Fruit fly (Drosophila melanogaster): ENCODE results near the gene CG32219.
A peak's percentile ranks its signal among the peaks of the same experiment; 100 is the strongest.

The CG32219 gene

DNA sequence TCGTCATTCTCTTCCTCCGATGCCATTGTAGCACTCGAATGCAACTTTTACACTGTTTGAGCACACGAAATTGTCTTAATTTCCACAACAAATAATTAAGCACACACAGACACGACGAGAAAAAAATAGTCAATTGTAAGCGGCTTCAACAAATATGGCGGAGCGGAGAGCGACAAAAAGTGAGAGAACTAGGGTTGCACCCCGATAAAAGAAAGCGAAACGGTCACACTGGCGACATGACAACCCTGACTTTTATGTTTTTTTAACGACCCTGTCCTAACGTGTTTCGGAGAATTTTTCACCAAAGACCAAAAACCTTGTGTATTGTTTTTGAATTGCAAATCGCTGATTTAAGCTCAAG is 40.9 kb downstream of the CG32219 start, which contains the start of the genes Mi-2 and Prp3 (continued):
- no peak for TF ChIP-seq Hr78 (GFP tag; optimal IDR thresholded peaks at IDR 0.05)
- TF ChIP-seq bsh (GFP tag; optimal IDR thresholded peaks at IDR 0.05): no peak
- no peak for TF ChIP-seq CG14667 (GFP tag; IDR thresholded peaks at IDR 0.05)
- TF ChIP-seq CG8765 (GFP tag; IDR thresholded peaks at IDR 0.05): no peak
- no peak for TF ChIP-seq CG10959 (GFP tag; IDR thresholded peaks at IDR 0.05)
- no peak for TF ChIP-seq CG1024 (GFP tag; IDR thresholded peaks at IDR 0.05)
- TF ChIP-seq dpn (GFP tag; optimal IDR thresholded peaks at IDR 0.05): peak in 1 of 2 experiments; percentile 17
- TF ChIP-seq Trl (optimal IDR thresholded peaks at IDR 0.05): peak in 1 of 2 experiments; percentile 80
- peak; percentile 74 for TF ChIP-seq Trl (GFP tag; optimal IDR thresholded peaks at IDR 0.05)
- peak; percentile 14; the same call in 1 of the 2 replicates for TF ChIP-seq Scr (GFP tag; IDR thresholded peaks at IDR 0.05; ENCODE audit: partially characterized antibody)
- no peak for TF ChIP-seq hkb (optimal IDR thresholded peaks at IDR 0.05)
- TF ChIP-seq hkb (GFP tag; IDR thresholded peaks at IDR 0.05): 0 out of 2 replicates have a peak, but pooled peaks have one; percentile 22
- peak; percentile 83 for TF ChIP-seq Dref (GFP tag; IDR thresholded peaks at IDR 0.05)
- peak; percentile 91 for TF ChIP-seq stwl (tag; optimal IDR thresholded peaks at IDR 0.05)
- no peak for TF ChIP-seq CG18599 (GFP tag; optimal IDR thresholded peaks at IDR 0.05)
- no peak for TF ChIP-seq Gsc (GFP tag; IDR thresholded peaks at IDR 0.05)
- peak; percentile 61; the same call in 1 of the 2 replicates for TF ChIP-seq vvl (GFP tag; IDR thresholded peaks at IDR 0.05)
- no peak for TF ChIP-seq odd (GFP tag; optimal IDR thresholded peaks at IDR 0.05)
- peak; percentile 15 for TF ChIP-seq Nf-YC (tag; optimal IDR thresholded peaks at IDR 0.05)
- TF ChIP-seq oc (tag; optimal IDR thresholded peaks at IDR 0.05): peak; percentile 1
- TF ChIP-seq CG6683 (GFP tag; optimal IDR thresholded peaks at IDR 0.05): no peak
- TF ChIP-seq mld (GFP tag; IDR thresholded peaks at IDR 0.05; ENCODE audit: partially characterized antibody): no peak
- peak; percentile 61 for TF ChIP-seq CHES-1-like (GFP tag; optimal IDR thresholded peaks at IDR 0.05)
- peak in 1 of 2 experiments; percentile 26 for TF ChIP-seq crp (GFP tag; optimal IDR thresholded peaks at IDR 0.05)
- no peak for TF ChIP-seq CG10654 (GFP tag; optimal IDR thresholded peaks at IDR 0.05)
- peak; percentile 99 for TF ChIP-seq CG2116 (GFP tag; optimal IDR thresholded peaks at IDR 0.05)
- TF ChIP-seq HHEX (GFP tag; optimal IDR thresholded peaks at IDR 0.05): no peak
- peak; percentile 81 for TF ChIP-seq dm (GFP tag; optimal IDR thresholded peaks at IDR 0.05)
- TF ChIP-seq knrl (GFP tag; IDR thresholded peaks at IDR 0.05; ENCODE audit: partially characterized antibody): peak; percentile 19; the same call in 1 of the 3 replicates
- no peak for TF ChIP-seq CG4360 (GFP tag; IDR thresholded peaks at IDR 0.05)
- TF ChIP-seq CG13894 (tag; optimal IDR thresholded peaks at IDR 0.05): no peak
- TF ChIP-seq CG7745 (tag; optimal IDR thresholded peaks at IDR 0.05): peak; percentile 57
- TF ChIP-seq nom (GFP tag; optimal IDR thresholded peaks at IDR 0.05): peak; percentile 70
- TF ChIP-seq Side (GFP tag; optimal IDR thresholded peaks at IDR 0.05): no peak
- TF ChIP-seq onecut (GFP tag; IDR thresholded peaks at IDR 0.05): peak; percentile 15; the same call in 1 of the 2 replicates
- TF ChIP-seq emc (GFP tag; optimal IDR thresholded peaks at IDR 0.05): no peak
- no peak for TF ChIP-seq peb (GFP tag; IDR thresholded peaks at IDR 0.05)
- TF ChIP-seq CG17186 (GFP tag; optimal IDR thresholded peaks at IDR 0.05): peak; percentile 23
- no peak for TF ChIP-seq Sox102F (GFP tag; optimal IDR thresholded peaks at IDR 0.05)
- TF ChIP-seq CG17829 (tag; optimal IDR thresholded peaks at IDR 0.05): peak; percentile 27
- peak; percentile 72 for TF ChIP-seq CG15514 (GFP tag; optimal IDR thresholded peaks at IDR 0.05)
- peak; percentile 62 for TF ChIP-seq E2f2 (GFP tag; IDR thresholded peaks at IDR 0.05)
- no peak for TF ChIP-seq tio (GFP tag; optimal IDR thresholded peaks at IDR 0.05)
- TF ChIP-seq HmgD (GFP tag; optimal IDR thresholded peaks at IDR 0.05): peak; percentile 57
- peak; percentile 24 for TF ChIP-seq CG30020 (tag; optimal IDR thresholded peaks at IDR 0.05)
- peak; percentile 51 for TF ChIP-seq CG34376 (GFP tag; optimal IDR thresholded peaks at IDR 0.05)
- 0 out of 3 replicates have a peak, but pooled peaks have one; percentile 49 for TF ChIP-seq Opbp (GFP tag; IDR thresholded peaks at IDR 0.05; ENCODE audit: partially characterized antibody)
- TF ChIP-seq CG4854 (GFP tag; optimal IDR thresholded peaks at IDR 0.05): no peak
- peak; percentile 33 for TF ChIP-seq cg (GFP tag; optimal IDR thresholded peaks at IDR 0.05)
- TF ChIP-seq gcm (GFP tag; optimal IDR thresholded peaks at IDR 0.05): no peak

Measured in whole organism, embryonic.